Worm (Caenorhabditis elegans) whole organism, mixed stage, embryonic: ENCODE data around the gene mlh-1.

Source experiments
- M03D4.4 ChIP-seq: sonication (generic microtip); optimal IDR thresholded peaks from 2 replicates; lab custom pipeline; 2017; ENCODE audit warnings: mild to moderate bottlenecking, missing genetic modification characterization, missing compliant biosample characterization
- bed-3 ChIP-seq: fragments of 200-800 bp; sonication (Bioruptor generic); optimal IDR thresholded peaks from 3 replicates; lab custom pipeline; 2018; ENCODE audit warnings: mild to moderate bottlenecking, missing genetic modification characterization, moderate library complexity, missing compliant biosample characterization
- blmp-1 ChIP-seq: fragments of 150-350 bp; optimal IDR thresholded peaks from 2 replicates; lab custom pipeline; 2014; ENCODE audit warnings: missing biosample characterization, missing genetic modification characterization
- ceh-39 ChIP-seq: fragments of 150-350 bp; optimal IDR thresholded peaks from 2 replicates; lab custom pipeline; 2014; ENCODE audit warnings: missing biosample characterization, missing genetic modification characterization
- ceh-83 ChIP-seq: fragments of 200-800 bp; sonication (Bioruptor generic); optimal IDR thresholded peaks from 2 replicates; lab custom pipeline; 2018; ENCODE audit warnings: mild to moderate bottlenecking, missing genetic modification characterization, missing compliant biosample characterization
- ces-1 ChIP-seq: fragments of 150-350 bp; optimal IDR thresholded peaks from 2 replicates; lab custom pipeline; 2014; ENCODE audit warnings: missing biosample characterization, missing genetic modification reagents, missing genetic modification characterization
- drap-1 ChIP-seq: fragments of 200-800 bp; sonication (Bioruptor generic); optimal IDR thresholded peaks from 3 replicates; lab custom pipeline; 2018; ENCODE audit warnings: mild to moderate bottlenecking, missing genetic modification characterization, missing compliant biosample characterization
- elt-1 ChIP-seq: sonication (generic microtip); optimal IDR thresholded peaks from 2 replicates; lab custom pipeline; 2017; ENCODE audit warnings: missing genetic modification characterization, mild to moderate bottlenecking, missing compliant biosample characterization, antibody characterized with exemption, moderate library complexity, borderline replicate concordance; ENCODE audit not compliant: insufficient read depth
- elt-3 ChIP-seq: fragments of 150-350 bp; optimal IDR thresholded peaks from 2 replicates; lab custom pipeline; 2014; ENCODE audit warnings: missing biosample characterization, missing genetic modification characterization
- ham-2 ChIP-seq: fragments of 200-800 bp; sonication (Bioruptor generic); optimal IDR thresholded peaks from 2 replicates; lab custom pipeline; 2018; ENCODE audit warnings: mild to moderate bottlenecking, missing genetic modification characterization, missing compliant biosample characterization
- hlh-1 ChIP-seq: fragments of 150-350 bp; optimal IDR thresholded peaks from 2 replicates; lab custom pipeline; 2014; ENCODE audit warnings: missing biosample characterization, missing genetic modification reagents, missing genetic modification characterization
- lin-32 ChIP-seq: fragments of 200-800 bp; sonication (Bioruptor generic); optimal IDR thresholded peaks from 2 replicates; lab custom pipeline; 2018; ENCODE audit warnings: mild to moderate bottlenecking, missing genetic modification characterization, missing compliant biosample characterization
- lsy-2 ChIP-seq: fragments of 150-350 bp; optimal IDR thresholded peaks from 2 replicates; lab custom pipeline; 2014; ENCODE audit warnings: missing biosample characterization, missing genetic modification characterization
- mep-1 ChIP-seq: fragments of 150-350 bp; optimal IDR thresholded peaks from 2 replicates; lab custom pipeline; 2017; ENCODE audit warnings: missing biosample characterization, missing genetic modification reagents, missing genetic modification characterization, inconsistent platforms
- mls-2 ChIP-seq: sonication (generic microtip); optimal IDR thresholded peaks from 2 replicates; lab custom pipeline; 2016; ENCODE audit warnings: mild to moderate bottlenecking, missing genetic modification characterization, moderate library complexity, missing compliant biosample characterization
- nhr-12 ChIP-seq: fragments of 150-350 bp; optimal IDR thresholded peaks from 2 replicates; lab custom pipeline; 2014; ENCODE audit warnings: missing biosample characterization, missing genetic modification characterization
- nhr-2 ChIP-seq: fragments of 150-350 bp; optimal IDR thresholded peaks from 2 replicates; lab custom pipeline; 2014; ENCODE audit warnings: missing biosample characterization, missing genetic modification characterization
- nhr-237 ChIP-seq: fragments of 150-350 bp; optimal IDR thresholded peaks from 2 replicates; lab custom pipeline; 2014; ENCODE audit warnings: missing biosample characterization, missing genetic modification characterization
- nhr-28 ChIP-seq: fragments of 150-350 bp; optimal IDR thresholded peaks from 2 replicates; lab custom pipeline; 2014; ENCODE audit warnings: missing biosample characterization, missing genetic modification characterization
- nhr-76 ChIP-seq: sonication (generic microtip); optimal IDR thresholded peaks from 2 replicates; lab custom pipeline; 2017; ENCODE audit warnings: missing biosample characterization, missing genetic modification characterization
- pha-4 ChIP-seq: fragments of 150-350 bp; optimal IDR thresholded peaks from 2 replicates; lab custom pipeline; 2018; ENCODE audit warnings: missing biosample characterization, missing genetic modification reagents, missing genetic modification characterization
- snpc-4 ChIP-seq: fragments of 150-350 bp; optimal IDR thresholded peaks from 2 replicates; lab custom pipeline; 2014; ENCODE audit warnings: missing biosample characterization, missing genetic modification characterization
- sptf-1 ChIP-seq: sonication (generic microtip); optimal IDR thresholded peaks from 2 replicates; lab custom pipeline; 2017; ENCODE audit warnings: mild to moderate bottlenecking, missing genetic modification characterization, moderate library complexity, missing compliant biosample characterization
- tbx-8 ChIP-seq: fragments of 200-800 bp; sonication (Bioruptor generic); optimal IDR thresholded peaks from 2 replicates; lab custom pipeline; 2018; ENCODE audit warnings: mild to moderate bottlenecking, missing genetic modification characterization, moderate library complexity, missing compliant biosample characterization
- unc-120 ChIP-seq: sonication (generic microtip); optimal IDR thresholded peaks from 2 replicates; lab custom pipeline; 2017; ENCODE audit warnings: missing genetic modification characterization, missing compliant biosample characterization; ENCODE audit not compliant: poor library complexity, severe bottlenecking
- unc-39 ChIP-seq: fragments of 150-350 bp; optimal IDR thresholded peaks from 2 replicates; lab custom pipeline; 2014; ENCODE audit warnings: missing biosample characterization, missing genetic modification characterization
- zip-8 ChIP-seq: fragments of 150-350 bp; optimal IDR thresholded peaks from 2 replicates; lab custom pipeline; 2014; ENCODE audit warnings: missing biosample characterization, missing genetic modification characterization
- ztf-11 ChIP-seq: fragments of 150-350 bp; optimal IDR thresholded peaks from 2 replicates; lab custom pipeline; 2014; ENCODE audit warnings: missing biosample characterization, missing genetic modification characterization

The mlh-1 gene

DNA sequence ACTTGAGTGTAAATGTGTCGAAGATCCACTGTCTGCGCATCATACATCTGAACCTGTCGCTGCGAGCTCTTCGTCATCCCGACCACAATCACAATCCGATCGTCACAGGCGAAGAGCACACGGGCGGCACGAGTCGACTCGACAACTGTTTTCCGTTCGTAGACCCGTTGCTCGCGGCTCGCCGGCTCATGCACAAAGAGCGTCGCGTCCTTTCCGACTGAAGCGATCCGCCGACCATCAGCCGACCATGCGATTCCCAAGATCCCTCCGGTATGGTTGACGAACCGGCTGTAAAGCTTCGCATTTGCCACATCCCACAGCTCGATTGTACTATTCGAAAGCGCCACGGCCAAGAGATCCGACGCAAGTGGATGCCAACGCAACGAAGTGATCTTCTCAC lies 4.1 kb upstream of the mlh-1 start:
- no peak for TF ChIP-seq nhr-237 (tag; lab: Kevin White, UChicago)
- TF ChIP-seq elt-1 (tag; lab: Kevin White, UChicago), result no peak
- no peak for TF ChIP-seq bed-3
- TF ChIP-seq lin-32 (GFP tag; lab: Kevin White, UChicago), result no peak
- TF ChIP-seq mls-2 (tag; lab: Kevin White, UChicago), result no peak
- TF ChIP-seq sptf-1 (tag; lab: Kevin White, UChicago), result no peak
- no peak for TF ChIP-seq nhr-2 (tag; lab: Kevin White, UChicago)
- TF ChIP-seq snpc-4 (tag; lab: Kevin White, UChicago), result no peak
- TF ChIP-seq elt-3, result no peak
- no peak for TF ChIP-seq unc-120 (tag; lab: Kevin White, UChicago)
- no peak for TF ChIP-seq ceh-83

DNA sequence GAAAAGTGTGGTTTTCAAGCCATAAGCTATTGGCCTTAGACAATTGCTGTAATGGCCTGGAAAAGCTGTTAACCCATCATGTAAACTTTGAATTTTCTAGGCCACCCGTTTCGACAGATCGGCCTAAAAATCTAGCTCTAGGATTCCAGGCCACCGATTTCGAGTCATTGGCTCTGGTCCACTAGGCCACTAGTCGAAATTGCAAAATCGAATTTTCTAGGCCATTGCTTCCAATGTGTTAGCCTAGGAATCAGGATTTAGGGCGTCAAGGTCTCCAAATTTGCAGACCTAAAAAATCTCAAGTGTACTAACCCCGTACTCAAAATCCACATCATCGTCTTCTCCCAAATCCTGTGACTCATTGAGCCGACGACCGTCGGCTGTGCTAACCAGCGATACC lies 3.6 kb downstream of the mlh-1 start:
- no peak for TF ChIP-seq tbx-8 (GFP tag; lab: Kevin White, UChicago)
- no peak for TF ChIP-seq hlh-1 (tag; lab: Kevin White, UChicago)
- no peak for TF ChIP-seq ztf-11 (tag; lab: Kevin White, UChicago)
- no peak for TF ChIP-seq unc-120 (tag; lab: Kevin White, UChicago)

DNA sequence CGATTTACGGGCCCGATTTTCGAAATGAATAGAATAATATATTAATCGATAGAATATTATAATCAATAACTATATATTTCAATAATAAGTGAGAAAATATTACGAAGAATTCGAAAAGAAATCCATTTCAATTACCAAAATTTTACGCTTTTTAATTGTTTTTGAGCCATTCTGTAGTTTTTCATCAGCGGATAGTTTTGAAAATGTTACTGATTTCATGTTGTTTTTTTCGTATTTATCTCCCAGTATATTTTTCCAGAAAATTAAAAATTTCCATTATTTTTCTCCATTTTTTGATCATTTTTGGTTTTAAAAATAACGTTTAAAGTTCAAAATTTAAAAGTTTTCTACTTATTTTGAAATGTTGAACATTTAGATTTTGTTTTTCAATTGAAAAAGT lies 8.7 kb downstream of the mlh-1 start, which contains the start of gene T28A8.3:
TSS of gene T28A8.3 (plus strand) at position 301 of the 400 bp plus-strand sequence.
- TF ChIP-seq elt-3, result no peak
- TF ChIP-seq ces-1 (GFP tag; lab: Kevin White, UChicago), result no peak
- no peak for TF ChIP-seq nhr-237 (tag; lab: Kevin White, UChicago)
- TF ChIP-seq bed-3, result no peak
- no peak for TF ChIP-seq M03D4.4 (tag; lab: Kevin White, UChicago)
- TF ChIP-seq ztf-11 (tag; lab: Kevin White, UChicago), result no peak
- TF ChIP-seq mep-1, result no peak

DNA sequence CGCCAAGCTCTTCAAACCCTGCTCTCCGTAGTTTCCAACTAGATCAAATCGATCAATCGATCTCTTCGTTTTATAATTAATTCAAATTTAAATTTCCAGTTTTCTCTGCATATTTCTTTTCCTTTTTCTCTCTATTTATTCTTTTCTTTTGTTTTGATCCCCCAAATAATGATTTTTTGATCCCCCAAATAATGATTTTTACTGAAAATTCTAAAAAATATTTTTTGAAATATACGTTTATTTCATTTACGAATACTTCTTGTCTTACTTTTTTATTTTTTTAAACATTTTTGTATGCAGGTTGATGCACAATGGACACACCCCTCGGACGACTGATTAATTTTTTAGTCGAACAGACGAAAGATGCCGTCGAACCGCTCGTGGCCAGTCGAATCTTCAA lies 11.0 kb downstream of the mlh-1 start, which contains the start of gene T28A8.4:
TSS of gene T28A8.4 (plus strand) at position 301 of the 400 bp plus-strand sequence.
- TF ChIP-seq tbx-8 (GFP tag; lab: Kevin White, UChicago) (no peak), bed-3 (no peak)

DNA sequence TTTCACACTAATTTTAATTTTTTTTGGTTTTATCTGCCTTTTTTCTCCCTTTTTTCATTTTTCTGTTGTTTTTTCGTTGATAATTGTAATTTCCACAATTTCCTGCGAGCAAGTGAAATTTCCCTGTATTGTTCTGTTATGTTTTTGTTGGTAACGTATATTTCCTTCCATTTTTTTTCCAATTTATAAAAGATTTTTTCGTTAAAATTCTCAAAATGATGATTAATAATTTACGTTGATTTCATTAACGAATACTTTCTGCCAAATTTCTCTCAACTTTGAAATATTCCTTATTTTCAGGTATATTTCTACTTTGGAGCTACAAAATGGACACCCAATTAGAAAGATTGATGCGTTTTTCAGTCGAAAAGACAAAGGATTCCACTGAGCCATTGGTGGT lies 11.9 kb downstream of the mlh-1 start, which contains the start of gene T28A8.8:
TSS of gene T28A8.8 (plus strand) at position 301 of the 400 bp plus-strand sequence.
- TF ChIP-seq mep-1 (no peak), nhr-2 (tag; lab: Kevin White, UChicago) (no peak), ces-1 (GFP tag; lab: Kevin White, UChicago) (no peak), ceh-39 (no peak), ceh-83 (no peak), M03D4.4 (tag; lab: Kevin White, UChicago) (no peak), mls-2 (tag; lab: Kevin White, UChicago) (no peak), elt-1 (tag; lab: Kevin White, UChicago) (no peak), unc-39 (tag; lab: Kevin White, UChicago) (no peak), pha-4 (tag; lab: Kevin White, UChicago) (no peak), nhr-12 (no peak), nhr-76 (tag; lab: Kevin White, UChicago) (no peak)

DNA sequence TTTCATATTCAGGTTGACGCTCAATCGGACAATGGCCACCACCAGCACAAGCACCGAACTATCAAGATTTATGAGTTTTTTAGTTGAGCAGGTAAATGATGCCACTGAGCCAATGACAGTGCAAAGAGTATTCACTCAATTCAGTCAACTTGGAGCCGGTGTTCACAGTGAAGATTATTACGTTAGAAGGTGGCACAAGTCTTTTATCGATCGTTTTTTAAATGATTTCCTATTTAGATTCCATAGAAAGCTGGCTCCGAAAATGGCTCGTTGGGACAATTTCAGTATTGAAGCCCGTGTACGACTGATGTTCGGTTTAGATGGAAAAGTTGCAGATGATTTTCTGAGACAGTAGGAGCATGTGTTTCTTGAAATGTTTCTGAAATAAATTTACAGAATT lies 12.8 kb downstream of the mlh-1 start, which contains the start of gene T28A8.5:
TSS of gene T28A8.5 (plus strand) at position 32 of the 400 bp plus-strand sequence.
- TF ChIP-seq snpc-4 (tag; lab: Kevin White, UChicago) (no peak), ham-2 (GFP tag; lab: Kevin White, UChicago) (no peak), unc-39 (tag; lab: Kevin White, UChicago) (no peak), nhr-28 (tag; lab: Kevin White, UChicago) (no peak), bed-3 (no peak), nhr-237 (tag; lab: Kevin White, UChicago) (no peak), mls-2 (tag; lab: Kevin White, UChicago) (no peak), elt-3 (no peak), drap-1 (no peak), nhr-2 (tag; lab: Kevin White, UChicago) (no peak), blmp-1 (tag; lab: Kevin White, UChicago) (no peak), lsy-2 (no peak), zip-8 (tag; lab: Kevin White, UChicago) (no peak), ceh-83 (no peak), sptf-1 (tag; lab: Kevin White, UChicago) (no peak)
